Worm (Caenorhabditis elegans) whole organism, L4/young adult: ENCODE measurements around the gene Y45F3A.8.

Experiments used
- W03F9.2 ChIP-seq: fragments of 150-350 bp; optimal IDR thresholded peaks from 2 replicates; lab custom pipeline; 2014; ENCODE audit warnings: missing biosample characterization, missing genetic modification characterization
- dao-5 ChIP-seq: sonication (generic microtip); optimal IDR thresholded peaks from 2 replicates; lab custom pipeline; 2016; ENCODE audit warnings: missing genotype, missing genetic modification characterization, moderate library complexity, missing compliant biosample characterization
- him-1 ChIP-seq: sonication (generic microtip); optimal IDR thresholded peaks from 2 replicates; lab custom pipeline; 2016; ENCODE audit warnings: missing genotype, missing genetic modification reagents, missing genetic modification characterization, missing compliant biosample characterization

Gene Y45F3A.8

DNA sequence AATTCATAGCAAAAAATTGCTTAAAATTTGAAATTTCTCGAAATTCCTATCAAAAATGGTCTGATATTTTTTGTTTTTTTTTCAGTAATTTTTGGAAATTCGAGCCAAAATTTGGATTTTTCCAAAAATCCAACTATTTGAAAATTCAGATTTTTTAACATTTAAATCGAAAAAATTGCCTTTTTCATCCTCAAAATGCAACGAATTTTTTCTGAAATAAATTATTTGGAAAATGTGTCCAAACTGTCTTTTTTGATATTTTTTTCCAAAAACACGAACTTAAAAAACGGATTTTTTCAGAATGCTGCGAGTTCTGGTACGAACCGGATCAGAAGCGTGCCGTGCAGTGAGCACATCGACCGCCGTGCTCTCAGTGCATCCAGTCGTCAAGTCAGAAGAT is 22.5 kb upstream of the Y45F3A.8 start, which contains the start of gene mrpl-22:
Gene mrpl-22, plus strand, starts transcription at position 301 of the 400 bp plus-strand sequence.
- TF ChIP-seq him-1 (tag; lab: Kevin White, UChicago): no peak
- TF ChIP-seq dao-5 (tag; lab: Kevin White, UChicago): no peak
- no peak for TF ChIP-seq W03F9.2 (tag; lab: Kevin White, UChicago)

DNA sequence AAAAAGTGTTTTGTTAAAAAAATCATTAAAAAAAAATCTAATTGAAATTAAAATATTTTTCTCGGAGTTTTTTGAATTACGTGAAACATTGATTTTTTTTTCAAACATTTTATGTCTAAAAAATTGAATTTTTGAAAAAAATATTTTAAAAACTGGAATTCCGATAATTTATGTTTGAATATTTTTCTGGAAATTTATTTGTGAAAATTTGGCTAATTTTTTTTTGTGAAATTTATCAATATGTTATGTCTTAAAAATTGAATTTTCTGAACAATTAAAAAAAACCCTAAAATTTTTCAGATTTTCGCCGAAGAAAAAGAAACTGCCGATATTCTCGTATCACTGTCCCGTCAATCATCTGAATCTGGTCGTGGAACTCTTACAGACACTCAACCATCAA is 19.7 kb upstream of the Y45F3A.8 start, which contains the start of gene Y39A1A.24:
Gene Y39A1A.24, plus strand, starts transcription at position 301 of the 400 bp plus-strand sequence.
- TF ChIP-seq W03F9.2 (tag; lab: Kevin White, UChicago): no peak
- TF ChIP-seq dao-5 (tag; lab: Kevin White, UChicago): no peak
- TF ChIP-seq him-1 (tag; lab: Kevin White, UChicago): no peak

DNA sequence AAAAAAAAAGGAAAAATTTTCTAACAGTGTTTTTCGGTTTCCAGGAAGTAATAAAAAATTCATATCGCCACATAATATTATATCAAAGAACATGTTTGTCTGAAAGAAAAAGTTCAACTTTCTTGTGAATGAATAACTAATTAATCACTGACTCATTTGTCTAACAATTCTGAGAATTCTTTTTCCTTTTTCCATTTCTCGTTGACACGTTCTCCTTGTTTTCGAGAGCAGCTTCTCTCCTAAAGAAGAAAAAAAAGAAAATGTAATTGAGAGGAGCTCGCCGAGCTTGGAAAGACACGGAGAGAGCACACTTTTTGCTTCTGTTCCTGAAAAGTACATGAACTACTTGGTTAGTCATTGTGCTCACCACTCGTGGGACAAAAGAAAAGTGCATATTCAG is 15.5 kb upstream of the Y45F3A.8 start:
- TF ChIP-seq him-1 (tag; lab: Kevin White, UChicago) (no peak), W03F9.2 (tag; lab: Kevin White, UChicago) (no peak), dao-5 (tag; lab: Kevin White, UChicago) (no peak)

DNA sequence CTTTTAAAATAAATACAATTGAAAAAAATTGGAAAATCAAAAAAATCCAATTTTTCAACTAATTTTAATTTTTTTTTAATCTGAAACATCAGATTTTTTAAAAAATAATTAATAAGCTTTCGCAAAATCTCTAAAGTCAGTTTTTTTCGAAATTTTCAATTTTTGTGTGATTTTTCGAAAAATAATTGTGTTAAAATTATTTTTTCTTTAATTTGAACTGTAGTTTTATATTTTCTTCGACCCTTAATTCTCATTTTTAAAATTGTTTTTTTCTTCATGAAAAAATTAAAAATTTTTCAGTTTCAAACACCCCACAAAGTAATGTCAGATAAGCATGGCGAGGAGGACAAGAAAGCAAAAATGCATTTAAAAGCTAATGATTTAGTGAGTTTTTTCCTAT is 12.4 kb upstream of the Y45F3A.8 start, which contains the start of gene rabx-5:
Gene rabx-5, plus strand, starts transcription at position 301 of the 400 bp plus-strand sequence.
- no peak for TF ChIP-seq dao-5 (tag; lab: Kevin White, UChicago)
- TF ChIP-seq W03F9.2 (tag; lab: Kevin White, UChicago): no peak
- TF ChIP-seq him-1 (tag; lab: Kevin White, UChicago): no peak

DNA sequence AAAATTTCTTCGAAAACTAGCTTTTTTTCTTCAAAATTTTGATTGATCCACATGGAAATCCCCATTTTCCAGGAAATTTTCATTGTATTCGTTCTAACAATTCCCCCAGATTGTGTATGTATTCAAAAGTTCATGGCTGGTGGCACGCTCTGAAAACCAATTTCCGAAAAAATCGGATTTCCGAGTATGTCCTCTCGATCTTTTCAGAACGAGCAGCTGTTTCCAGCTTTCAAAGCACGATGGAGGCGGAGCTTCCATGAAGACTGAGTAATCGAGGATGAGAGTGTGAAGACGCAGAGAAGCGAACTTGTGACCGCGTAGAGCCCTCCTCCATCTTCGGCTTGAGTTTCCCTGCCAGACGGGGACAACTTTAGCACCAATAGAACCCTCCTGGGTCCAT is 11.7 kb upstream of the Y45F3A.8 start:
- TF ChIP-seq dao-5 (tag; lab: Kevin White, UChicago): no peak
- TF ChIP-seq W03F9.2 (tag; lab: Kevin White, UChicago): no peak
- TF ChIP-seq him-1 (tag; lab: Kevin White, UChicago): no peak

DNA sequence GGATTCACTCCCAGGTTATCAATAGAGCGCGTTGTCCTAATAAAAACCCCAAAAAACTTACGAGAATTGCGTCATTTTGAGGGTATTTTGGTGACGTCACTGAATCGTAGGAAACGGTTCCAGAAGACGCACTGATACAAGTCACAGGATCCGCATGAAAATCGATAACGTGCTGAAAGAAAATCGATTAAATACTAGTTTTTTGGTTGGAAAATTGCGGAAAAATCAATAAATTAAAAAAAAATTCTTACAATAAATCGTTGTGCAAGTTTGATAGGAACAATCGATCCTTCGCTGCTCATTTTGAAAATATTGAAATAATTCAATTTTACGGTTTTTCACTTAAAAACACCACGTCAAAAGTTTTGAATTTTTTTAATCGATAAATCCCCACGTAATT is 10.6 kb upstream of the Y45F3A.8 start, which contains the start of gene Y39A1A.2:
Gene Y39A1A.2, minus strand, starts transcription at position 319 of the 400 bp plus-strand sequence.
- TF ChIP-seq W03F9.2 (tag; lab: Kevin White, UChicago) (no peak), him-1 (tag; lab: Kevin White, UChicago) (no peak), dao-5 (tag; lab: Kevin White, UChicago) (no peak)

DNA sequence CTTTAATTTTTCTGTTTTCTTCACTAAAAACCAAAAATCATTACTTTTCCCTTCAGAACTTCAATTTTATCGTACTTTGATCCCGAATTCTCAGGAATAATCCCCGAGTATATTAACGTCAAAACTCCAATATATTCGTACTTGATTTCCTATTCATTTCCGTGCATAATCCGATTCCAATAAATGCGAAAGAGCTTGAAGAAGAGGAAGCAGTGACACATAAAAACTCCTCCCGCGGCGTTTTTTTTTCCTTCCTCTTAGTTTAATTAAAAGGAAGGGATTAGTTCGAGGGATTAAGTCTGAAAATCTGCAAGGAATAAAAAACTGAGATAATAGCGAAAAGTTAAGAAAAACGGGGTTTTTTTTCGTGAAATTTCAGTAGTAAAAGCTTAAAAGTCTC is 8.3 kb upstream of the Y45F3A.8 start:
- TF ChIP-seq him-1 (tag; lab: Kevin White, UChicago) (no peak), dao-5 (tag; lab: Kevin White, UChicago) (no peak), W03F9.2 (tag; lab: Kevin White, UChicago) (no peak)

DNA sequence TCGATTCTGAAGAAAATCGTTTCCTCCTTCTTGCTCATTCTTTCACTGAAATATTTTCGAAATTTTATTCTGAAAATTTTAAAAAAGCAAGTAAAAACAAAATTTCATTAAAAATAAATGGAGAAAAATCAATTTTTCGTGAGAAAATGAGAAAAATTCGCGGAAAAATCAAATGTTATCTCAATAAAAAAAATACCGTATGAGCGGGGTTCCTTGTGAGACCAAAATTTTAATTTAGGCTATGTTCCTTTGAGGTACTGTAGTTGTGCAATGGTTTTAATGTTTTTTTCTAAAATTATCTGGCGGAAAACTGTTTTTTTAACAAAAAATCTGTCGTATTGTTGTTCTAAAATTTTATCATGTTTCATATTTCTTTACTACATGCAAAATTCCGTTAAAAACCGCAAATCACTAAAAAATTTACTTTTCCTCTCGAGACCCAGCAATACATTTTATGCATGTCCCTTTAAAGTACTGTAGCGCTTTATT is 7.6 kb upstream of the Y45F3A.8 start, which contains the start of gene epg-6:
Gene epg-6, minus strand, starts transcription at position 51 of the 489 bp plus-strand sequence.
- TF ChIP-seq W03F9.2 (tag; lab: Kevin White, UChicago) (peak; percentile 7), dao-5 (tag; lab: Kevin White, UChicago) (no peak)

DNA sequence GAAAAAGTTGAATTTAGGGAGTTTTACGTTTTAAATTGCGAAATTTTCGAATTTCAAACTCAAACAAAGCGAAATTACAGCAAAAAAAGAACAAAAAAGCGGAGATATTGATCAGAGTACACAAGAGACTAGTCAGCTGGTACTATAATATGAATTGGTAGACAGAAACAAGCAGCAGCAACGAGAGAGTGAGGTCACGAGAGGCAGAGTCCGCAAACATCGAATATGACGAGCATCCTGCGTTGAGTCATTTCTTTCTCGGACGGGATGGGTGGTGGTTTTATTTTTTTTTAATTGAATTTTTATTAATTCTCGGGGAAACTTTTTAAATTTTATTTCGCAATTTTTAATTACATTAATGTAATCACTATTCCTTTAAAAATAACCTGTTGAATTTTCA is 7.1 kb upstream of the Y45F3A.8 start:
- peak; percentile 87 for TF ChIP-seq W03F9.2 (tag; lab: Kevin White, UChicago)
- TF ChIP-seq him-1 (tag; lab: Kevin White, UChicago): no peak
- TF ChIP-seq dao-5 (tag; lab: Kevin White, UChicago): no peak

DNA sequence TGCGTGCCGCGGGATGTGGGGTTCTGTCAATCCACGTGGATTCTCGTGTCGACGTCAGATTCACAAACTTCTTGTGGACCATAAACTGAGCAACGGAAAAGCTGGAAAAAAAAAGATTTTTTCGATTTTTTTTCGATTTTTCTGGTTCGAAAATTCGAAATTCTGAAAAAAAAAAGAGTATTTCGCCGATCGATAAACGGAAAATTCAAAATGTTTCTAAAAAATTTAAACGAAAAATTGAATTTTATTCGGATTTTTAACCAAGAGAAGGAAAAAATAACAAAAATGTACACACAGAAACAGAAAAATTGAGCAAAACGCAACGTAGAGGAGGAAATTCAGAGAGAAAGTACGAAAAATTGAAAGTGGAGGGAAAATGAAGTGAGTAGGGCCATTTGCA is 3.8 kb upstream of the Y45F3A.8 start, which contains the start of gene Y39A1A.3:
Gene Y39A1A.3, minus strand, starts transcription at position 101 of the 400 bp plus-strand sequence.
- no peak for TF ChIP-seq dao-5 (tag; lab: Kevin White, UChicago)
- no peak for TF ChIP-seq W03F9.2 (tag; lab: Kevin White, UChicago)
- TF ChIP-seq him-1 (tag; lab: Kevin White, UChicago): no peak

DNA sequence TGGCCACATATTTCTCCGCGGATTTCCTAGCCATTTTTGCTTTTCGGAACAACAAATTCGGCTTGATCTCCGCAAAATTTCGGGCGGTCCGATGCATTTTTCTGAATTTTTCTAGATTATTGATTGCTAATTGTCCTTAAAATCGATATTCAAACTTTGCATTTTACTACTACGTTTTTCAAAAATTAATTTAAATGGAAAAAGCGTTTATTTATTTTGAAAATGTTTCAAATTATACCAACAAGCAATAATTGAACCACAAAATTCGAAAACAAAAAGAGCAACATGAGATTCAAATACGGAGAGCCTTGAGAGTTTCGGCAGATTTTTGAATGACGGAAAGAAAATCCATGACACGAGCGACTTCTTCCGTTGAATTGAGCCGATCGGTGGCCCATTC is 2.4 kb upstream of the Y45F3A.8 start, which contains the start of gene Y45F3A.9:
Gene Y45F3A.9, minus strand, starts transcription at position 101 of the 400 bp plus-strand sequence.
- no peak for TF ChIP-seq dao-5 (tag; lab: Kevin White, UChicago)
- no peak for TF ChIP-seq W03F9.2 (tag; lab: Kevin White, UChicago)

DNA sequence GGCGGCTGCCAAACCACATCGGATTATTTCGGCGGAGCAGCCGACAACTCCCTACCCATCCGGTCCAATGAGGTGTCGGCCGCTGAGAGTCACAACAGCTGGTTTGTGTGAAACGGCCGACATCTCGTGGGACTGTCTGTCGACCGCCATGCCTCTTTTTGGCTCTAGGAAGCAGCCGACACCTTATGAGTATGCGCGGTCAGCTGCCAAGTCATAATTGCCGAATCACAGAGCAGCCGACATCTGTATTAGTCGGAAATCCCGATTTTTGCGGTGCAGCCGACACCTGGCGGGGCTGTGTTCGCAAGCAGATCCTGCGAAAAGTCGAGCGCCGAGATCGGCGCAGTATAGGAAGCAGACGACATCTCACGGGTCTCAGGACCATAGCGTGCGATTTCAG is 555 bp downstream of the Y45F3A.8 start:
- no peak for TF ChIP-seq him-1 (tag; lab: Kevin White, UChicago)
- no peak for TF ChIP-seq W03F9.2 (tag; lab: Kevin White, UChicago)
- TF ChIP-seq dao-5 (tag; lab: Kevin White, UChicago): no peak

DNA sequence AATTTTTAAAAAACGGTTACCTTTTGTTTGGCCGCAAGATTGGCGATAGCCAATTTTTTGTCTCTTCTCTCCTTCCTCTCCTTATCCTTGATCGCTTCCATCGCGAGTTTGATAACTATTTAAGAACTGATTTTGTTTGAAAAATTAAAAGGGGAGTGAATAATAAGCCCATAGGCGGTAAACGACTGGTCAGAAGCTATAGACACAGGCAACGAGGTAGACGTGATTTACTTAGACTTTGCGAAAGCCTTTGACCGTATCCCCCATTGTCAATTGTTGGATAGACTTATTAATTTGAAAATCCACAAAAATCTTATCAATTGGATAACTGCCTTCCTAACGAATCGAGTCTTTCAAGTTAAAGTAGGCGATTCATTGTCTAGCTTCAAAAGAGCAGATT is 6.4 kb downstream of the Y45F3A.8 start, which contains the start of gene Y45F3A.5:
Gene Y45F3A.5, minus strand, starts transcription at position 101 of the 400 bp plus-strand sequence.
- TF ChIP-seq dao-5 (tag; lab: Kevin White, UChicago) (no peak), him-1 (tag; lab: Kevin White, UChicago) (no peak), W03F9.2 (tag; lab: Kevin White, UChicago) (no peak)

DNA sequence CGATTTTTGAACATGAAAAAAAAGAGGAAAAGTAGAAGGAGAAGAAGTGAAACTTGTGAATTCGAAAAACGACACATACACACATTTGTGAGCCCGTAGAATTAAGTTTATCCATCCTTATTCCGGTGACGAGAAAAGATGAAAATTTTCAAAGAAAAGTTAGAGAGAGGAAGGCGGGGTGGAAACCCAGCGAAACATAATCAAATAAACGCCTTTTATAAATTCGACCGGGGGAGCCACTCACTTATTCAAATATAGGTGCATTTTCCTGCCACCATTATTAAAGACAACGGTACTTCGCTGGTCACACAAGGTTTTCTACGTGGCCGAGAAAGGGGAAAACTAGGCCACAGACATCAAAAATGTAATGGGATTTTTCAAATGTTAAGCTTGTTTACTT is 9.1 kb downstream of the Y45F3A.8 start:
- TF ChIP-seq him-1 (tag; lab: Kevin White, UChicago) (no peak), dao-5 (tag; lab: Kevin White, UChicago) (no peak), W03F9.2 (tag; lab: Kevin White, UChicago) (no peak)
